Fruit fly (Drosophila melanogaster) whole organism, embryonic: ENCODE data around the gene mRpS33.
A peak's percentile ranks its signal among the peaks of the same experiment; 100 is the strongest.

Source experiments
- CG10366 ChIP-seq: fragments of 200-800 bp; sonication (Bioruptor generic); IDR thresholded peaks from 2 replicates; pipeline ENCODE4 v1.3.6; 2022; ENCODE audit warnings: missing biosample characterization, missing genetic modification characterization
- CG10654 ChIP-seq: fragments of 200-800 bp; sonication (Bioruptor generic); optimal IDR thresholded peaks from 2 replicates; lab custom pipeline; 2016; ENCODE audit warnings: missing biosample characterization, missing genetic modification characterization
- CG10979 ChIP-seq: fragments of 200-800 bp; sonication (Bioruptor generic); optimal IDR thresholded peaks from 2 replicates; lab custom pipeline; 2018; ENCODE audit warnings: missing biosample characterization, mild to moderate bottlenecking, missing genetic modification characterization, moderate library complexity
- CG11247 ChIP-seq: fragments of 200-800 bp; sonication (Bioruptor generic); IDR thresholded peaks from 2 replicates; pipeline ENCODE4 v1.3.6; 2022; ENCODE audit warnings: missing biosample characterization, missing genetic modification characterization
- CG12155 ChIP-seq: fragments of 200-800 bp; sonication (Bioruptor generic); optimal IDR thresholded peaks from 3 replicates; lab custom pipeline; 2016; ENCODE audit warnings: missing biosample characterization, missing genetic modification characterization
- CG12236 ChIP-seq: fragments of 200-800 bp; sonication (Bioruptor generic); optimal IDR thresholded peaks from 2 replicates; lab custom pipeline; 2016; ENCODE audit warnings: missing biosample characterization, missing genetic modification characterization
- CG12391 ChIP-seq: fragments of 200-800 bp; sonication (Bioruptor generic); optimal IDR thresholded peaks from 3 replicates; lab custom pipeline; 2018; ENCODE audit warnings: missing biosample characterization, mild to moderate bottlenecking, missing genetic modification characterization, moderate library complexity
- CG13424 ChIP-seq: fragments of 200-800 bp; sonication (Bioruptor generic); optimal IDR thresholded peaks from 2 replicates; lab custom pipeline; 2019; ENCODE audit warnings: missing biosample characterization, mild to moderate bottlenecking, missing genetic modification characterization, moderate library complexity
- CG13775 ChIP-seq: fragments of 200-800 bp; sonication (Bioruptor generic); optimal IDR thresholded peaks from 3 replicates; lab custom pipeline; 2017; ENCODE audit warnings: missing biosample characterization, mild to moderate bottlenecking, missing genetic modification characterization
- CG15073 ChIP-seq: fragments of 200-800 bp; sonication (Bioruptor generic); optimal IDR thresholded peaks from 2 replicates; lab custom pipeline; 2016; ENCODE audit warnings: missing biosample characterization, missing genetic modification characterization
- CG15696 ChIP-seq: fragments of 200-800 bp; sonication (Bioruptor generic); optimal IDR thresholded peaks from 2 replicates; lab custom pipeline; 2019; ENCODE audit warnings: missing biosample characterization, mild to moderate bottlenecking, missing genetic modification characterization, moderate library complexity
- CG1647 ChIP-seq: fragments of 200-800 bp; sonication (Bioruptor generic); optimal IDR thresholded peaks from 3 replicates; lab custom pipeline; 2016; ENCODE audit warnings: missing biosample characterization, missing genetic modification characterization
- CG18764 ChIP-seq: fragments of 200-800 bp; sonication (Bioruptor generic); optimal IDR thresholded peaks from 3 replicates; lab custom pipeline; 2016; ENCODE audit warnings: missing biosample characterization, missing genetic modification characterization
- CG2199 ChIP-seq: fragments of 200-800 bp; sonication (Bioruptor generic); IDR thresholded peaks from 3 replicates; pipeline ENCODE4 v1.3.6; 2022; ENCODE audit warnings: missing biosample characterization, missing genetic modification characterization
- CG32532 ChIP-seq: fragments of 200-800 bp; sonication (Bioruptor generic); IDR thresholded peaks from 2 replicates; pipeline ENCODE4 v1.3.6; 2022; ENCODE audit warnings: missing biosample characterization, missing genetic modification characterization
- CG33557 ChIP-seq: fragments of 200-800 bp; sonication (Bioruptor generic); optimal IDR thresholded peaks from 2 replicates; lab custom pipeline; 2019; ENCODE audit warnings: missing biosample characterization, mild to moderate bottlenecking, missing genetic modification characterization, moderate library complexity
- CG6272 ChIP-seq: fragments of 200-800 bp; sonication (Bioruptor generic); IDR thresholded peaks from 2 replicates; pipeline ENCODE4 v1.3.6; 2022; ENCODE audit warnings: missing biosample characterization, missing genetic modification characterization
- CG8290 ChIP-seq, 3 experiments: fragments of 200-800 bp; sonication (Bioruptor generic); optimal IDR thresholded peaks; 2 replicates each; lab custom pipeline; 2016 to 2019; ENCODE audit warnings: missing biosample characterization in 3 of 3, missing genetic modification characterization in 3 of 3, mild to moderate bottlenecking in 2 of 3, moderate library complexity in 1 of 3
- CG8388 ChIP-seq: fragments of 200-800 bp; sonication (Bioruptor generic); optimal IDR thresholded peaks from 2 replicates; lab custom pipeline; 2019; ENCODE audit warnings: missing biosample characterization, mild to moderate bottlenecking, missing genetic modification characterization, moderate library complexity
- CG8944 ChIP-seq: fragments of 200-800 bp; sonication (Bioruptor generic); optimal IDR thresholded peaks from 3 replicates; lab custom pipeline; 2016; ENCODE audit warnings: missing biosample characterization, missing genetic modification characterization
- CTCF ChIP-seq: fragments of 200-800 bp; sonication (Bioruptor generic); optimal IDR thresholded peaks from 2 replicates; lab custom pipeline; 2017; ENCODE audit warnings: missing biosample characterization, mild to moderate bottlenecking, missing genetic modification characterization, moderate library complexity
- Dfd ChIP-seq, 2 experiments: fragments of >200 bp; optimal IDR thresholded peaks; 2 replicates each; lab custom pipeline; 2017; ENCODE audit warnings: missing biosample characterization in 2 of 2, missing genetic modification characterization in 2 of 2
- NK7.1 ChIP-seq: fragments of 200-800 bp; sonication (Bioruptor generic); optimal IDR thresholded peaks from 3 replicates; lab custom pipeline; 2016; ENCODE audit warnings: missing biosample characterization, missing genetic modification characterization
- Nf-YC ChIP-seq: fragments of 200-800 bp; optimal IDR thresholded peaks from 3 replicates; lab custom pipeline; 2019; ENCODE audit warnings: missing biosample characterization, mild to moderate bottlenecking, missing genetic modification characterization, moderate library complexity
- Oli ChIP-seq: fragments of 200-800 bp; sonication (Bioruptor generic); optimal IDR thresholded peaks from 2 replicates; lab custom pipeline; 2018; ENCODE audit warnings: missing biosample characterization, mild to moderate bottlenecking, missing genetic modification characterization, moderate library complexity
- Optix ChIP-seq: fragments of 200-800 bp; sonication (Bioruptor generic); IDR thresholded peaks from 3 replicates; pipeline ENCODE4 v1.3.6; 2022; ENCODE audit warnings: missing biosample characterization, missing genetic modification characterization
- Pdp1 ChIP-seq, 2 experiments: fragments of 200-800 bp; sonication (Bioruptor generic); optimal IDR thresholded peaks; 3 replicates each; lab custom pipeline; 2016; ENCODE audit warnings: missing biosample characterization in 2 of 2, missing genetic modification characterization in 2 of 2, mild to moderate bottlenecking in 1 of 2, moderate library complexity in 1 of 2
- Side ChIP-seq: fragments of 200-800 bp; sonication (Bioruptor generic); optimal IDR thresholded peaks from 2 replicates; lab custom pipeline; 2016; ENCODE audit warnings: missing biosample characterization, missing genetic modification characterization
- Stat92E ChIP-seq, 3 experiments: fragments of >200 bp in 2 of 3; fragments of 200-800 bp in 1 of 3; sonication (Bioruptor generic) in 1 of 3; optimal IDR thresholded peaks; 2 replicates each; lab custom pipeline; 2017 to 2019; ENCODE audit warnings: missing biosample characterization in 3 of 3, missing genetic modification characterization in 3 of 3, mild to moderate bottlenecking in 1 of 3, moderate library complexity in 1 of 3
- Xbp1 ChIP-seq: fragments of 200-800 bp; sonication (Bioruptor generic); optimal IDR thresholded peaks from 3 replicates; lab custom pipeline; 2016; ENCODE audit warnings: missing biosample characterization, mild to moderate bottlenecking, missing genetic modification characterization
- ash1 ChIP-seq: fragments of 200-800 bp; sonication (Bioruptor generic); optimal IDR thresholded peaks from 2 replicates; lab custom pipeline; 2018; ENCODE audit warnings: missing biosample characterization, mild to moderate bottlenecking, missing genetic modification characterization
- chif ChIP-seq, 2 experiments: fragments of 200-800 bp; sonication (Bioruptor generic); optimal IDR thresholded peaks; 3 replicates each; lab custom pipeline; 2016; ENCODE audit warnings: missing biosample characterization in 2 of 2, missing genetic modification characterization in 2 of 2
- dmrt99B ChIP-seq: fragments of 200-800 bp; sonication (Bioruptor generic); optimal IDR thresholded peaks from 2 replicates; lab custom pipeline; 2018; ENCODE audit warnings: missing biosample characterization, mild to moderate bottlenecking, missing genetic modification characterization, moderate library complexity
- fd102C ChIP-seq: fragments of 200-800 bp; sonication (Bioruptor generic); optimal IDR thresholded peaks from 2 replicates; lab custom pipeline; 2018; ENCODE audit warnings: missing biosample characterization, mild to moderate bottlenecking, missing genetic modification characterization, moderate library complexity
- gem ChIP-seq: fragments of 200-800 bp; sonication (Bioruptor generic); optimal IDR thresholded peaks from 2 replicates; lab custom pipeline; 2019; ENCODE audit warnings: missing biosample characterization, mild to moderate bottlenecking, missing genetic modification characterization, moderate library complexity
- grau ChIP-seq: fragments of 200-800 bp; optimal IDR thresholded peaks from 3 replicates; lab custom pipeline; 2019; ENCODE audit warnings: missing biosample characterization, mild to moderate bottlenecking, missing genetic modification characterization, moderate library complexity
- hbn ChIP-seq: fragments of 200-800 bp; sonication (Bioruptor generic); IDR thresholded peaks from 2 replicates; pipeline ENCODE4 v1.3.6; 2022; ENCODE audit warnings: missing biosample characterization, missing genetic modification characterization; ENCODE audit not compliant: partially characterized antibody
- kay ChIP-seq: fragments of 200-800 bp; sonication (Bioruptor generic); optimal IDR thresholded peaks from 2 replicates; lab custom pipeline; 2016; ENCODE audit warnings: missing biosample characterization, missing genetic modification characterization
- ken ChIP-seq: fragments of 200-800 bp; sonication (Bioruptor generic); IDR thresholded peaks from 3 replicates; pipeline ENCODE4 v1.3.6; 2022; ENCODE audit warnings: missing biosample characterization, missing genetic modification characterization
- maf-S ChIP-seq: fragments of 200-800 bp; sonication (Bioruptor generic); optimal IDR thresholded peaks from 2 replicates; lab custom pipeline; 2016; ENCODE audit warnings: missing biosample characterization, missing genetic modification characterization
- sob ChIP-seq: fragments of 200-800 bp; sonication (Bioruptor generic); IDR thresholded peaks from 2 replicates; pipeline ENCODE4 v1.3.6; 2022; ENCODE audit warnings: missing biosample characterization, missing genetic modification characterization
- sqz ChIP-seq: fragments of 200-800 bp; sonication (Bioruptor generic); optimal IDR thresholded peaks from 3 replicates; lab custom pipeline; 2018; ENCODE audit warnings: missing biosample characterization, mild to moderate bottlenecking, missing genetic modification characterization
- ssp ChIP-seq: fragments of 200-800 bp; sonication (Bioruptor generic); IDR thresholded peaks from 2 replicates; pipeline ENCODE4 v1.3.6; 2022; ENCODE audit warnings: missing biosample characterization, missing genetic modification characterization
- stc ChIP-seq: fragments of 200-800 bp; sonication (Bioruptor generic); IDR thresholded peaks from 2 replicates; pipeline ENCODE4 v1.3.6; 2022; ENCODE audit warnings: missing biosample characterization, missing genetic modification characterization
- stwl ChIP-seq: fragments of 200-800 bp; sonication (Bioruptor generic); optimal IDR thresholded peaks from 3 replicates; lab custom pipeline; 2018; ENCODE audit warnings: missing biosample characterization, mild to moderate bottlenecking, missing genetic modification characterization, moderate library complexity
- toy ChIP-seq: fragments of 200-800 bp; sonication (Bioruptor generic); IDR thresholded peaks from 2 replicates; pipeline ENCODE4 v1.3.6; 2022; ENCODE audit warnings: missing biosample characterization, missing genetic modification characterization
- trem ChIP-seq: fragments of 200-800 bp; optimal IDR thresholded peaks from 3 replicates; lab custom pipeline; 2019; ENCODE audit warnings: missing biosample characterization, mild to moderate bottlenecking, missing genetic modification characterization, moderate library complexity
- unc-4 ChIP-seq: fragments of 200-800 bp; sonication (Bioruptor generic); IDR thresholded peaks from 2 replicates; pipeline ENCODE4 v1.3.6; 2022; ENCODE audit warnings: missing biosample characterization, missing genetic modification characterization; ENCODE audit not compliant: partially characterized antibody
- z ChIP-seq: fragments of 200-800 bp; sonication (Bioruptor generic); IDR thresholded peaks from 3 replicates; pipeline ENCODE4 v1.3.6; 2022; ENCODE audit warnings: missing biosample characterization, missing genetic modification characterization
- zf30C ChIP-seq: fragments of 200-800 bp; sonication (Bioruptor generic); optimal IDR thresholded peaks from 3 replicates; lab custom pipeline; 2018; ENCODE audit warnings: missing biosample characterization, mild to moderate bottlenecking, missing genetic modification characterization

mRpS33 gene

dm6 chr3R:16431707-16432106 is 4.7 kb downstream of the mRpS33 start (continued):
- TF ChIP-seq Optix, result peak; percentile 43; the same call in 2 of the 3 replicates
- peak; percentile 13 for TF ChIP-seq CG33557 (GFP tag; lab: Kevin White, UChicago)
- no peak for TF ChIP-seq Pdp1 (GFP tag; optimal IDR thresholded peaks at IDR 0.05; lab: Kevin White, UChicago)
- TF ChIP-seq CG18764 (GFP tag; lab: Kevin White, UChicago), result peak; percentile 9
- peak; percentile 27 for TF ChIP-seq Side
- TF ChIP-seq dmrt99B (tag; lab: Kevin White, UChicago), result no peak
- TF ChIP-seq trem (tag; lab: Kevin White, UChicago), result peak; percentile 45
- TF ChIP-seq fd102C (GFP tag; lab: Kevin White, UChicago), result peak; percentile 27
- peak; percentile 65; the same call in 1 of the 3 replicates for TF ChIP-seq ken
- TF ChIP-seq z, result no peak
- TF ChIP-seq toy (GFP tag; lab: Robert Waterston, UW), result no peak
- TF ChIP-seq CG11247 (GFP tag; lab: Robert Waterston, UW), result peak; percentile 55; the same call in 1 of the 2 replicates
- TF ChIP-seq CG8944 (GFP tag; lab: Kevin White, UChicago), result peak; percentile 13
- peak; percentile 25 for TF ChIP-seq CG15696 (tag; lab: Kevin White, UChicago)
- TF ChIP-seq sob (GFP tag; lab: Robert Waterston, UW), result peak; percentile 48; the same call in 1 of the 2 replicates
- peak; percentile 1 for TF ChIP-seq CG12236 (GFP tag; lab: Kevin White, UChicago)
- TF ChIP-seq chif (GFP tag; optimal IDR thresholded peaks at IDR 0.05; lab: Kevin White, UChicago), result peak in 1 of 2 experiments; percentile 68
- no peak for TF ChIP-seq CG13775
- TF ChIP-seq Stat92E (GFP tag; optimal IDR thresholded peaks at IDR 0.05; lab: Kevin White, UChicago), result peak in 1 of 3 experiments; percentile 89
- peak; percentile 52 for TF ChIP-seq CG8290 (GFP tag; optimal IDR thresholded peaks at IDR 0.05; lab: Kevin White, UChicago)
- TF ChIP-seq CG8290 (tag; optimal IDR thresholded peaks at IDR 0.05; lab: Kevin White, UChicago), result peak in 1 of 2 experiments; percentile 89
- TF ChIP-seq Dfd (GFP tag; optimal IDR thresholded peaks at IDR 0.05; lab: Kevin White, UChicago), result peak in 1 of 2 experiments; percentile 82
- peak; percentile 10 for TF ChIP-seq ash1 (GFP tag; lab: Kevin White, UChicago)
- peak; percentile 31 for TF ChIP-seq NK7.1
- TF ChIP-seq grau (tag; lab: Kevin White, UChicago), result peak; percentile 56
- TF ChIP-seq maf-S, result peak; percentile 44
- peak; percentile 10 for TF ChIP-seq gem (tag; lab: Kevin White, UChicago)
- TF ChIP-seq CG1647 (GFP tag; lab: Kevin White, UChicago), result peak; percentile 21
- TF ChIP-seq CG10654 (GFP tag; lab: Kevin White, UChicago), result peak; percentile 23
- TF ChIP-seq stwl, result peak; percentile 79
- TF ChIP-seq hbn (GFP tag; lab: Robert Waterston, UW), result peak; percentile 38; the same call in 1 of the 2 replicates
- TF ChIP-seq kay (GFP tag; lab: Kevin White, UChicago), result peak; percentile 19
- TF ChIP-seq CG15073, result no peak
- peak; percentile 19 for TF ChIP-seq CG12391 (tag; lab: Kevin White, UChicago)
- TF ChIP-seq Nf-YC (tag; lab: Kevin White, UChicago), result peak; percentile 33
- TF ChIP-seq Xbp1 (GFP tag; lab: Kevin White, UChicago), result peak; percentile 67
- TF ChIP-seq CG13424 (tag; lab: Kevin White, UChicago), result peak; percentile 30
- TF ChIP-seq CTCF (GFP tag; lab: Kevin White, UChicago), result peak; percentile 98
- TF ChIP-seq CG8388 (GFP tag; lab: Kevin White, UChicago), result no peak
- TF ChIP-seq CG32532, result peak; percentile 78
- peak; percentile 56 for TF ChIP-seq unc-4 (GFP tag; lab: Robert Waterston, UW)
- TF ChIP-seq CG2199 (GFP tag; lab: Robert Waterston, UW), result peak; percentile 81; the same call in 2 of the 3 replicates
- TF ChIP-seq Oli (tag; lab: Kevin White, UChicago), result no peak
- peak; percentile 36 for TF ChIP-seq CG6272 (GFP tag; lab: Robert Waterston, UW)
- TF ChIP-seq ssp, result no peak
- peak; percentile 40 for TF ChIP-seq CG10979
- TF ChIP-seq zf30C (GFP tag; lab: Kevin White, UChicago), result no peak
- TF ChIP-seq CG12155 (GFP tag; lab: Kevin White, UChicago), result peak; percentile 25
- 0 out of 2 replicates have a peak, but pooled peaks have one; percentile 20 for TF ChIP-seq CG10366 (GFP tag; lab: Robert Waterston, UW)
- TF ChIP-seq stc, result no peak
- peak; percentile 19 for TF ChIP-seq sqz
